Worm (Caenorhabditis elegans) whole organism, L4 larva: ENCODE measurements around the gene ndx-3.

Experiments
- R02D3.7 ChIP-seq: fragments of 150-350 bp; sonication (generic microtip); optimal IDR thresholded peaks from 3 replicates; lab custom pipeline; 2014; ENCODE audit warnings: missing biosample characterization, missing genetic modification characterization
- Y75B8A.6 ChIP-seq: fragments of 200-800 bp; sonication (Bioruptor generic); IDR thresholded peaks from 2 replicates; pipeline ENCODE4 v1.3.6; 2022; ENCODE audit warnings: missing genetic modification reagents, missing genetic modification characterization, missing compliant biosample characterization
- ama-1 ChIP-seq: fragments of 150-350 bp; optimal IDR thresholded peaks from 2 replicates; lab custom pipeline; 2014; ENCODE audit warnings: inconsistent platforms, mixed read lengths
- ceh-28 ChIP-seq: fragments of 150-350 bp; optimal IDR thresholded peaks from 2 replicates; lab custom pipeline; 2014; ENCODE audit warnings: missing biosample characterization, missing genetic modification reagents, missing genetic modification characterization
- ceh-44 ChIP-seq: fragments of 200-800 bp; sonication (Bioruptor generic); IDR thresholded peaks from 2 replicates; pipeline ENCODE4 v1.3.6; 2022; ENCODE audit warnings: missing genetic modification reagents, missing genetic modification characterization, missing compliant biosample characterization
- jun-1 ChIP-seq: fragments of 150-350 bp; optimal IDR thresholded peaks from 2 replicates; lab custom pipeline; 2014; ENCODE audit warnings: missing biosample characterization, missing genetic modification reagents, missing genetic modification characterization
- nhr-11 ChIP-seq: fragments of 150-350 bp; optimal IDR thresholded peaks from 2 replicates; lab custom pipeline; 2014; ENCODE audit warnings: missing biosample characterization, missing genetic modification characterization
- nhr-111 ChIP-seq: fragments of 200-800 bp; sonication (Bioruptor generic); optimal IDR thresholded peaks from 2 replicates; lab custom pipeline; 2018; ENCODE audit warnings: mild to moderate bottlenecking, missing genetic modification characterization, missing compliant biosample characterization
- nhr-237 ChIP-seq: sonication (generic microtip); optimal IDR thresholded peaks from 2 replicates; lab custom pipeline; 2017; ENCODE audit warnings: missing biosample characterization, missing genetic modification characterization
- nhr-25 ChIP-seq: sonication (generic microtip); optimal IDR thresholded peaks from 2 replicates; lab custom pipeline; 2017; ENCODE audit warnings: missing genetic modification characterization, mild to moderate bottlenecking, missing compliant biosample characterization, antibody characterized with exemption, moderate library complexity, borderline replicate concordance; ENCODE audit not compliant: insufficient read depth
- nhr-28 ChIP-seq: fragments of 150-350 bp; optimal IDR thresholded peaks from 2 replicates; lab custom pipeline; 2014; ENCODE audit warnings: missing biosample characterization, missing genetic modification characterization
- saeg-2 ChIP-seq: fragments of 200-800 bp; sonication (Bioruptor generic); IDR thresholded peaks from 2 replicates; pipeline ENCODE4 v1.3.6; 2022; ENCODE audit warnings: missing genetic modification reagents, missing genetic modification characterization, missing compliant biosample characterization
- snpc-1.2 ChIP-seq: fragments of 200-800 bp; sonication (Bioruptor generic); IDR thresholded peaks from 2 replicates; pipeline ENCODE4 v1.3.6; 2022; ENCODE audit warnings: missing genetic modification reagents, missing genetic modification characterization, missing compliant biosample characterization
- snpc-4 ChIP-seq: fragments of 150-350 bp; optimal IDR thresholded peaks from 2 replicates; lab custom pipeline; 2014; ENCODE audit warnings: missing biosample characterization, missing genetic modification characterization

ce11 chrII:4967636-4968035 is 14.2 kb downstream of the ndx-3 start:
- TF ChIP-seq nhr-25 (no peak), nhr-237 (tag; lab: Kevin White, UChicago) (no peak), ama-1 (lab: Kevin White, UChicago) (no peak), nhr-11 (tag; lab: Kevin White, UChicago) (no peak), nhr-28 (tag; lab: Kevin White, UChicago) (no peak), saeg-2 (GFP tag; lab: Robert Waterston, UW) (no peak), snpc-4 (tag; lab: Kevin White, UChicago) (no peak), jun-1 (tag; lab: Kevin White, UChicago) (no peak), snpc-1.2 (GFP tag; lab: Robert Waterston, UW) (no peak), ceh-28 (tag; lab: Kevin White, UChicago) (no peak), Y75B8A.6 (no peak), ceh-44 (GFP tag; lab: Robert Waterston, UW) (no peak), R02D3.7 (tag; lab: Kevin White, UChicago) (no peak), nhr-111 (GFP tag; lab: Kevin White, UChicago) (no peak)
